Worm (Caenorhabditis elegans) whole organism, L1 larva: ENCODE measurements around the gene hsp-4.

Source experiments
- C34B4.2 ChIP-seq: sonication (generic microtip); optimal IDR thresholded peaks from 2 replicates; lab custom pipeline; 2017; ENCODE audit warnings: mild to moderate bottlenecking, missing genetic modification characterization, missing compliant biosample characterization
- F16B12.6 ChIP-seq: fragments of 150-350 bp; optimal IDR thresholded peaks from 2 replicates; lab custom pipeline; 2014; ENCODE audit warnings: missing biosample characterization, missing genetic modification characterization
- alr-1 ChIP-seq: fragments of 200-800 bp; sonication (Bioruptor generic); optimal IDR thresholded peaks from 2 replicates; lab custom pipeline; 2018; ENCODE audit warnings: borderline replicate concordance, mild to moderate bottlenecking, missing genetic modification characterization, missing compliant biosample characterization
- aly-2 ChIP-seq: fragments of 150-350 bp; optimal IDR thresholded peaks from 2 replicates; lab custom pipeline; 2014; ENCODE audit warnings: missing biosample characterization, missing genetic modification characterization
- blmp-1 ChIP-seq: fragments of 150-350 bp; optimal IDR thresholded peaks from 2 replicates; lab custom pipeline; 2014; ENCODE audit warnings: missing biosample characterization, missing genetic modification characterization
- ceh-63 ChIP-seq: fragments of 200-800 bp; sonication (Bioruptor generic); optimal IDR thresholded peaks from 2 replicates; lab custom pipeline; 2018; ENCODE audit warnings: mild to moderate bottlenecking, missing genetic modification characterization, missing compliant biosample characterization
- ceh-88 ChIP-seq: fragments of 200-800 bp; sonication (Bioruptor generic); IDR thresholded peaks from 2 replicates; pipeline ENCODE4 v1.3.6; 2022; ENCODE audit warnings: missing genetic modification characterization, missing compliant biosample characterization
- ceh-90 ChIP-seq: sonication (generic microtip); optimal IDR thresholded peaks from 2 replicates; lab custom pipeline; 2016; ENCODE audit warnings: missing genetic modification characterization, missing compliant biosample characterization
- dpl-1 ChIP-seq, 3 experiments: fragments of 150-350 bp in 2 of 3; sonication (generic microtip) in 1 of 3; optimal IDR thresholded peaks; 2 replicates each; lab custom pipeline; 2014 to 2017; ENCODE audit warnings: missing biosample characterization in 3 of 3, missing genetic modification characterization in 3 of 3, missing genetic modification reagents in 3 of 3
- dsc-1 ChIP-seq: sonication (generic microtip); optimal IDR thresholded peaks from 2 replicates; lab custom pipeline; 2016; ENCODE audit warnings: mild to moderate bottlenecking, missing genetic modification characterization, missing compliant biosample characterization
- efl-3 ChIP-seq: fragments of 200-800 bp; sonication (Bioruptor generic); optimal IDR thresholded peaks from 2 replicates; lab custom pipeline; 2018; ENCODE audit warnings: mild to moderate bottlenecking, missing genetic modification characterization, missing compliant biosample characterization
- elt-2 ChIP-seq: sonication (generic microtip); optimal IDR thresholded peaks from 2 replicates; lab custom pipeline; 2016; ENCODE audit warnings: missing genetic modification characterization, mild to moderate bottlenecking, inconsistent platforms, missing compliant biosample characterization, missing genetic modification reagents
- fkh-8 ChIP-seq: sonication (generic microtip); optimal IDR thresholded peaks from 2 replicates; lab custom pipeline; 2016; ENCODE audit warnings: mild to moderate bottlenecking, missing genetic modification characterization, missing compliant biosample characterization
- fos-1 ChIP-seq: fragments of 150-350 bp; optimal IDR thresholded peaks from 2 replicates; lab custom pipeline; 2014; ENCODE audit warnings: missing biosample characterization, missing genetic modification characterization
- irx-1 ChIP-seq: sonication (generic microtip); optimal IDR thresholded peaks from 2 replicates; lab custom pipeline; 2016; ENCODE audit warnings: missing genetic modification characterization, missing compliant biosample characterization
- isw-1 ChIP-seq: fragments of 200-800 bp; sonication (Bioruptor generic); IDR thresholded peaks from 2 replicates; pipeline ENCODE4 v1.3.6; 2022; ENCODE audit warnings: missing genetic modification characterization, missing compliant biosample characterization
- jun-1 ChIP-seq: fragments of 150-350 bp; optimal IDR thresholded peaks from 2 replicates; lab custom pipeline; 2014; ENCODE audit warnings: missing biosample characterization, missing genetic modification reagents, missing genetic modification characterization
- lin-13 ChIP-seq: fragments of 150-350 bp; optimal IDR thresholded peaks from 2 replicates; lab custom pipeline; 2014; ENCODE audit warnings: missing biosample characterization, missing genetic modification reagents, missing genetic modification characterization
- lin-14 ChIP-seq: fragments of 200-800 bp; sonication (Bioruptor generic); optimal IDR thresholded peaks from 2 replicates; lab custom pipeline; 2018; ENCODE audit warnings: mild to moderate bottlenecking, missing genetic modification characterization, moderate library complexity, missing compliant biosample characterization
- lin-35 ChIP-seq, 2 experiments: fragments of 150-350 bp; optimal IDR thresholded peaks; 2 replicates each; lab custom pipeline; 2014; ENCODE audit warnings: missing biosample characterization in 2 of 2, missing genetic modification characterization in 2 of 2, missing genetic modification reagents in 2 of 2
- lir-3 ChIP-seq: sonication (generic microtip); optimal IDR thresholded peaks from 2 replicates; lab custom pipeline; 2016; ENCODE audit warnings: mild to moderate bottlenecking, missing genetic modification characterization, moderate library complexity, missing compliant biosample characterization; ENCODE audit not compliant: poor library complexity
- lsy-2 ChIP-seq, 2 experiments: fragments of 150-350 bp; optimal IDR thresholded peaks; 2 replicates each; lab custom pipeline; 2014; ENCODE audit warnings: missing biosample characterization in 2 of 2, missing genetic modification characterization in 2 of 2
- mab-9 ChIP-seq: fragments of 200-800 bp; sonication (Bioruptor generic); IDR thresholded peaks from 2 replicates; pipeline ENCODE4 v1.3.6; 2022; ENCODE audit warnings: missing genetic modification reagents, missing genetic modification characterization, missing compliant biosample characterization
- mdl-1 ChIP-seq, 2 experiments: fragments of 150-350 bp; optimal IDR thresholded peaks; 2 replicates each; lab custom pipeline; 2014 to 2017; ENCODE audit warnings: missing biosample characterization in 2 of 2, missing genetic modification characterization in 2 of 2, inconsistent platforms in 1 of 2
- mef-2 ChIP-seq: fragments of 150-350 bp; optimal IDR thresholded peaks from 2 replicates; lab custom pipeline; 2014; ENCODE audit warnings: missing biosample characterization, missing genetic modification characterization
- nhr-12 ChIP-seq: sonication (generic microtip); optimal IDR thresholded peaks from 2 replicates; lab custom pipeline; 2017; ENCODE audit warnings: missing biosample characterization, missing genetic modification characterization
- nhr-19 ChIP-seq: fragments of 200-800 bp; sonication (Bioruptor generic); conservative IDR thresholded peaks from 2 replicates; pipeline ENCODE4 v1.3.6; 2022; ENCODE audit warnings: missing genetic modification characterization, missing compliant biosample characterization
- nhr-20 ChIP-seq: sonication (generic microtip); optimal IDR thresholded peaks from 2 replicates; lab custom pipeline; 2016; ENCODE audit warnings: mild to moderate bottlenecking, missing genetic modification characterization, missing compliant biosample characterization
- nhr-237 ChIP-seq: fragments of 150-350 bp; optimal IDR thresholded peaks from 2 replicates; lab custom pipeline; 2014; ENCODE audit warnings: missing biosample characterization, missing genetic modification characterization
- nhr-47 ChIP-seq: sonication (generic microtip); optimal IDR thresholded peaks from 2 replicates; lab custom pipeline; 2016; ENCODE audit warnings: mild to moderate bottlenecking, missing genetic modification characterization, moderate library complexity, missing compliant biosample characterization
- nhr-76 ChIP-seq: sonication (generic microtip); optimal IDR thresholded peaks from 2 replicates; lab custom pipeline; 2017; ENCODE audit warnings: missing biosample characterization, missing genetic modification characterization
- nhr-77 ChIP-seq: fragments of 150-350 bp; optimal IDR thresholded peaks from 2 replicates; lab custom pipeline; 2014; ENCODE audit warnings: missing biosample characterization, missing genetic modification characterization
- nhr-85 ChIP-seq: sonication (generic microtip); peaks from one replicate; lab custom pipeline; 2016; ENCODE audit warnings: missing genetic modification characterization, inconsistent platforms, missing compliant biosample characterization
- nhr-90 ChIP-seq: sonication (generic microtip); optimal IDR thresholded peaks from 2 replicates; lab custom pipeline; 2016; ENCODE audit warnings: mild to moderate bottlenecking, missing genetic modification characterization, missing compliant biosample characterization; ENCODE audit not compliant: poor library complexity
- pax-3 ChIP-seq: fragments of 200-800 bp; sonication (Bioruptor generic); optimal IDR thresholded peaks from 2 replicates; lab custom pipeline; 2018; ENCODE audit warnings: mild to moderate bottlenecking, missing genetic modification characterization, moderate library complexity, missing compliant biosample characterization
- rnt-1 ChIP-seq: sonication (generic microtip); optimal IDR thresholded peaks from 2 replicates; lab custom pipeline; 2016; ENCODE audit warnings: mild to moderate bottlenecking, missing genetic modification characterization, moderate library complexity, missing compliant biosample characterization
- sox-4 ChIP-seq: sonication (generic microtip); optimal IDR thresholded peaks from 2 replicates; lab custom pipeline; 2016; ENCODE audit warnings: missing genetic modification characterization, missing compliant biosample characterization
- sptf-1 ChIP-seq: fragments of 150-350 bp; optimal IDR thresholded peaks from 2 replicates; lab custom pipeline; 2014; ENCODE audit warnings: missing biosample characterization, missing genetic modification characterization
- sup-37 ChIP-seq: fragments of 200-800 bp; sonication (Bioruptor generic); optimal IDR thresholded peaks from 2 replicates; lab custom pipeline; 2018; ENCODE audit warnings: mild to moderate bottlenecking, missing genetic modification characterization, missing compliant biosample characterization
- swsn-7 ChIP-seq: sonication (generic microtip); optimal IDR thresholded peaks from 2 replicates; lab custom pipeline; 2016; ENCODE audit warnings: missing genetic modification characterization, missing compliant biosample characterization
- tbx-2 ChIP-seq: sonication (generic microtip); optimal IDR thresholded peaks from 2 replicates; lab custom pipeline; 2016; ENCODE audit warnings: missing genetic modification characterization, missing compliant biosample characterization
- tlp-1 ChIP-seq: fragments of 150-350 bp; optimal IDR thresholded peaks from 2 replicates; lab custom pipeline; 2014; ENCODE audit warnings: missing biosample characterization, missing genetic modification characterization
- unc-30 ChIP-seq: sonication (generic microtip); optimal IDR thresholded peaks from 2 replicates; lab custom pipeline; 2017; ENCODE audit warnings: missing biosample characterization, missing genetic modification characterization
- unc-98 ChIP-seq: fragments of 200-800 bp; sonication (Bioruptor generic); IDR thresholded peaks from 2 replicates; pipeline ENCODE4 v1.3.6; 2022; ENCODE audit warnings: missing genetic modification characterization, missing compliant biosample characterization
- vab-15 ChIP-seq: sonication (generic microtip); optimal IDR thresholded peaks from 2 replicates; lab custom pipeline; 2017; ENCODE audit warnings: missing genotype, mild to moderate bottlenecking, missing genetic modification characterization, missing compliant biosample characterization
- xbp-1 ChIP-seq: sonication (generic microtip); optimal IDR thresholded peaks from 2 replicates; lab custom pipeline; 2016; ENCODE audit warnings: missing genetic modification characterization, missing compliant biosample characterization
- zag-1 ChIP-seq: fragments of 150-350 bp; optimal IDR thresholded peaks from 2 replicates; lab custom pipeline; 2014; ENCODE audit warnings: missing biosample characterization, missing genetic modification characterization
- zip-4 ChIP-seq: fragments of 200-800 bp; sonication (Bioruptor generic); optimal IDR thresholded peaks from 2 replicates; lab custom pipeline; 2018; ENCODE audit warnings: mild to moderate bottlenecking, missing genetic modification characterization, moderate library complexity, missing compliant biosample characterization
- ztf-11 ChIP-seq, 2 experiments: sonication (generic microtip); optimal IDR thresholded peaks; 2 replicates each; lab custom pipeline; 2016 to 2017; ENCODE audit warnings: missing genetic modification characterization in 2 of 2, missing biosample characterization in 1 of 2, missing compliant biosample characterization in 1 of 2
- ztf-4 ChIP-seq: fragments of 150-350 bp; optimal IDR thresholded peaks from 2 replicates; lab custom pipeline; 2014; ENCODE audit warnings: missing biosample characterization, missing genetic modification characterization

The hsp-4 gene

DNA sequence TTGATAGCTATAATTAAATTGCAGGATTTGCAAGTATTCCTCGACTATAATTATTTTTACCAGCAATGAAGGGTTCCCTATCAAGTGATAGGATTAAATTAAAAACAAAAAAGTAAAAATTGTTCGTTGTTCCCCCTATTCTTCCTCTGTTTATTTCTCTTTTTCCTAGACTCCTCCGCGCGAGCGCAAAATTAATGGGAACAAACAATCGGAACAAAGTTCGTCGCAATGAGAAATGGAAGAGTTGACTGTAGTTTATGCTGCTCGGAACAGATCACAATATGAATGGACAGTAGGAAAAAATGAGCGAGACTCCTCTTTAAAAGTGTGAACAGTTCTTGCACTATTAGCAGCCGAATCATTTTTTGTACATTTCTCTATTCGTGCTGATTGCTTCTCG, 11.7 kb downstream of the hsp-4 start:
- TF ChIP-seq swsn-7 (tag; lab: Kevin White, UChicago): no peak
- no peak for TF ChIP-seq irx-1
- TF ChIP-seq sptf-1: no peak
- no peak for TF ChIP-seq zag-1 (tag; lab: Kevin White, UChicago)
- TF ChIP-seq C34B4.2 (tag; lab: Kevin White, UChicago): no peak
- TF ChIP-seq sox-4 (tag; lab: Kevin White, UChicago): no peak
- no peak for TF ChIP-seq aly-2 (tag; lab: Kevin White, UChicago)
- no peak for TF ChIP-seq efl-3 (GFP tag; lab: Kevin White, UChicago)
- TF ChIP-seq ceh-90 (tag; lab: Kevin White, UChicago): no peak
- no peak for TF ChIP-seq ztf-4 (tag; lab: Kevin White, UChicago)
- TF ChIP-seq nhr-90 (tag; lab: Kevin White, UChicago): no peak

DNA sequence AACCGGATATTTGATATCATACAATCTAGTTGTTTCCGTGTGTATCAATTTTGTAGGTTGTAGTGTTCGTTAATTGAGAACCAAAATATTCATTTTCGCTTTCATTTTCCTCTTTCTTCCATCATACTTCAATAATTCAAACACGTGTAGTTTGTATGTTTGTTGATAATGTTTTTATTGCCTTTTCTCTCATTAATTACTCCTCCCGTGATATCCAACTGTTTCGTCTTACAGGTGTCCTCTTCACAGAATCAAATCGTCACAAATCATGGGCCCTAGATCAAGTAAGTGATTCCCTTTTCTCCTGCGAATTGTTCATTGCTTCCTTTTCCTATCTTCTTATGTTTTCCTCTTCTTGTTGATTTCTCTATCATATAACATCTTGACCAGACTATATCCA, 13.4 kb downstream of the hsp-4 start, which contains the start of gene nhr-21:
nhr-21 (plus strand) TSS at position 235 of the 400 bp plus-strand sequence.
- TF ChIP-seq nhr-12 (tag; lab: Kevin White, UChicago) (no peak), mab-9 (no peak), nhr-20 (peak; percentile 89), fkh-8 (tag; lab: Kevin White, UChicago) (no peak), efl-3 (GFP tag; lab: Kevin White, UChicago) (no peak), ceh-88 (GFP tag; lab: Robert Waterston, UW) (no peak), jun-1 (tag; lab: Kevin White, UChicago) (no peak), nhr-77 (tag; lab: Kevin White, UChicago) (no peak), irx-1 (peak; percentile 44), dsc-1 (tag; lab: Kevin White, UChicago) (no peak), lsy-2 (tag; optimal IDR thresholded peaks at IDR 0.05; lab: Kevin White, UChicago) (peak; percentile 28 to 40), tbx-2 (tag; lab: Kevin White, UChicago) (peak; percentile 35), ztf-11 (tag; optimal IDR thresholded peaks at IDR 0.05; lab: Kevin White, UChicago) (no peak), unc-98 (GFP tag; lab: Robert Waterston, UW) (no peak), mdl-1 (tag; optimal IDR thresholded peaks at IDR 0.05; lab: Kevin White, UChicago) (peak in 1 of 2 experiments; percentile 58), xbp-1 (no peak), nhr-47 (peak; percentile 46), sup-37 (no peak), nhr-90 (tag; lab: Kevin White, UChicago) (peak; percentile 73), lin-14 (GFP tag; lab: Kevin White, UChicago) (peak; percentile 85), elt-2 (no peak), nhr-237 (no peak), alr-1 (no peak), blmp-1 (tag; lab: Kevin White, UChicago) (peak; percentile 89), fos-1 (tag; lab: Kevin White, UChicago) (peak; percentile 18), nhr-76 (tag; lab: Kevin White, UChicago) (no peak), C34B4.2 (tag; lab: Kevin White, UChicago) (no peak), lin-35 (GFP tag; optimal IDR thresholded peaks at IDR 0.05; lab: Kevin White, UChicago) (peak in 1 of 2 experiments; percentile 40), lin-13 (GFP tag; lab: Kevin White, UChicago) (no peak), ceh-63 (GFP tag; lab: Kevin White, UChicago) (no peak), unc-30 (tag; lab: Kevin White, UChicago) (no peak), swsn-7 (tag; lab: Kevin White, UChicago) (no peak), rnt-1 (tag; lab: Kevin White, UChicago) (peak; percentile 14), zip-4 (no peak), lir-3 (tag; lab: Kevin White, UChicago) (no peak), nhr-85 (tag; lab: Kevin White, UChicago) (peak; percentile 98), tlp-1 (tag; lab: Kevin White, UChicago) (no peak), pax-3 (tag; lab: Kevin White, UChicago) (no peak), ztf-4 (tag; lab: Kevin White, UChicago) (peak; percentile 21), dpl-1 (GFP tag; optimal IDR thresholded peaks at IDR 0.05; lab: Kevin White, UChicago) (no peak), mef-2 (tag; lab: Kevin White, UChicago) (no peak), nhr-19 (GFP tag; lab: Robert Waterston, UW) (peak; percentile 74), F16B12.6 (tag; lab: Kevin White, UChicago) (no peak), sox-4 (tag; lab: Kevin White, UChicago) (no peak), vab-15 (tag; lab: Kevin White, UChicago) (peak; percentile 61), isw-1 (no peak)
